Worm (Caenorhabditis elegans): Measurements from ENCODE around the gene pas-7.

pas-7 gene

ce11 chrII:10099804-10100360 is at the start of gene pas-7, which contains the start of gene puf-12:
Gene pas-7, minus strand, starts transcription at chrII:10099854.
Gene puf-12, plus strand, starts transcription at chrII:10100310.
- no peak for TF ChIP-seq zim-3 (tag; optimal IDR thresholded peaks at IDR 0.05)
- peak; percentile 69 for TF ChIP-seq F33H1.4 (GFP tag; IDR thresholded peaks at IDR 0.05)
- TF ChIP-seq efl-1 (GFP tag; optimal IDR thresholded peaks at IDR 0.05) = peak; percentile 1
- TF ChIP-seq gei-17 (GFP tag; optimal IDR thresholded peaks at IDR 0.05) = no peak
- peak; percentile 14 for TF ChIP-seq lsl-1 (GFP tag; optimal IDR thresholded peaks at IDR 0.05)
- TF ChIP-seq madf-6 (GFP tag; IDR thresholded peaks at IDR 0.05) = peak; percentile 19; the same call in 1 of the 2 replicates
- TF ChIP-seq ztf-6 (GFP tag; IDR thresholded peaks at IDR 0.05) = no peak
- no peak for TF ChIP-seq die-1 (tag; optimal IDR thresholded peaks at IDR 0.05)
- no peak for TF ChIP-seq lin-35 (GFP tag; optimal IDR thresholded peaks at IDR 0.05)
- no peak for TF ChIP-seq nfya-1 (tag; optimal IDR thresholded peaks at IDR 0.05; ENCODE audit: borderline replicate concordance, insufficient read depth)
- TF ChIP-seq nhr-27 (tag; optimal IDR thresholded peaks at IDR 0.05) = no peak
- TF ChIP-seq F49E8.2 (tag; optimal IDR thresholded peaks at IDR 0.05; ENCODE audit: insufficient read depth) = no peak
- TF ChIP-seq snpc-1.1 (tag; optimal IDR thresholded peaks at IDR 0.05; ENCODE audit: insufficient read depth) = peak; percentile 9
- TF ChIP-seq aptf-2 (GFP tag; conservative IDR thresholded peaks at IDR 0.05) = no peak
- no peak for TF ChIP-seq Y95B8A.8 (GFP tag; IDR thresholded peaks at IDR 0.05)
- TF ChIP-seq unc-130 (GFP tag; optimal IDR thresholded peaks at IDR 0.05) = no peak
- no peak for TF ChIP-seq F57C9.4 (tag; optimal IDR thresholded peaks at IDR 0.05)
- no peak for TF ChIP-seq mxl-1 (tag; optimal IDR thresholded peaks at IDR 0.05)
- TF ChIP-seq rec-8 (tag; optimal IDR thresholded peaks at IDR 0.05) = no peak
- no peak for TF ChIP-seq tbp1 (GFP tag; optimal IDR thresholded peaks at IDR 0.05)
- no peak for TF ChIP-seq bed-1 (GFP tag; IDR thresholded peaks at IDR 0.05)
- TF ChIP-seq hmg-1.2 (GFP tag; IDR thresholded peaks at IDR 0.05) = peak; percentile 78; the same call in 1 of the 2 replicates
- no peak for TF ChIP-seq lin-40 (tag; optimal IDR thresholded peaks at IDR 0.05)
- TF ChIP-seq ccch-3 (GFP tag; optimal IDR thresholded peaks at IDR 0.05) = no peak
- TF ChIP-seq ztf-22 (GFP tag; optimal IDR thresholded peaks at IDR 0.05) = no peak
- TF ChIP-seq F39B2.1 (GFP tag; IDR thresholded peaks at IDR 0.05) = no peak
- TF ChIP-seq somi-1 (GFP tag; optimal IDR thresholded peaks at IDR 0.05) = no peak
- TF ChIP-seq ceh-91 (GFP tag; IDR thresholded peaks at IDR 0.05) = no peak
- TF ChIP-seq cebp-1 (GFP tag; IDR thresholded peaks at IDR 0.05) = no peak
- TF ChIP-seq cebp-1 (tag; optimal IDR thresholded peaks at IDR 0.05) = no peak
- TF ChIP-seq dpff-1 (tag; optimal IDR thresholded peaks at IDR 0.05) = no peak

- TF ChIP-seq ceh-91 (GFP tag; IDR thresholded peaks at IDR 0.05) (no peak), Y56A3A.18 (GFP tag; IDR thresholded peaks at IDR 0.05) (no peak), egrh-3 (GFP tag; IDR thresholded peaks at IDR 0.05) (no peak), ztf-6 (GFP tag; IDR thresholded peaks at IDR 0.05) (no peak), nfyb-1 (GFP tag; IDR thresholded peaks at IDR 0.05) (no peak), madf-3 (GFP tag; IDR thresholded peaks at IDR 0.05) (no peak), ceh-79 (tag; optimal IDR thresholded peaks at IDR 0.05) (no peak), F57A8.1 (GFP tag; optimal IDR thresholded peaks at IDR 0.05) (no peak), F49E8.2 (tag; optimal IDR thresholded peaks at IDR 0.05; ENCODE audit: insufficient read depth) (no peak), ceh-27 (GFP tag; optimal IDR thresholded peaks at IDR 0.05) (no peak), hrde-1 (tag; optimal IDR thresholded peaks at IDR 0.05; ENCODE audit: borderline replicate concordance) (no peak), madf-6 (GFP tag; IDR thresholded peaks at IDR 0.05) (no peak), mcd-1 (GFP tag; IDR thresholded peaks at IDR 0.05) (no peak), hsf-1 (GFP tag; IDR thresholded peaks at IDR 0.05) (no peak), lag-1 (GFP tag; IDR thresholded peaks at IDR 0.05) (no peak), F22D6.2 (tag; optimal IDR thresholded peaks at IDR 0.05) (no peak), dpl-1 (GFP tag; optimal IDR thresholded peaks at IDR 0.05) (no peak)
Measured at ce11 chrII:10147502-10147901, 47.8 kb upstream of the pas-7 start.

Data from whole organism, young adult.